Worm (Caenorhabditis elegans) whole organism, mixed stage, embryonic: Measurements from ENCODE around the gene scb-1.
"Not testable (repeated sequence)": the region's sequence is repeated elsewhere in the genome, so short reads cannot be mapped to it uniquely, and the experiment has no call there.

Experiments used
- bed-3 ChIP-seq: fragments of 200-800 bp; sonication (Bioruptor generic); optimal IDR thresholded peaks from 3 replicates; lab custom pipeline; 2018; ENCODE audit warnings: mild to moderate bottlenecking, missing genetic modification characterization, moderate library complexity, missing compliant biosample characterization
- ceh-39 ChIP-seq: fragments of 150-350 bp; optimal IDR thresholded peaks from 2 replicates; lab custom pipeline; 2014; ENCODE audit warnings: missing biosample characterization, missing genetic modification characterization
- ceh-43 ChIP-seq: fragments of 200-800 bp; sonication (Bioruptor generic); optimal IDR thresholded peaks from 2 replicates; lab custom pipeline; 2018; ENCODE audit warnings: mild to moderate bottlenecking, missing genetic modification characterization, moderate library complexity, missing compliant biosample characterization
- ceh-83 ChIP-seq: fragments of 200-800 bp; sonication (Bioruptor generic); optimal IDR thresholded peaks from 2 replicates; lab custom pipeline; 2018; ENCODE audit warnings: mild to moderate bottlenecking, missing genetic modification characterization, missing compliant biosample characterization
- ces-1 ChIP-seq: fragments of 150-350 bp; optimal IDR thresholded peaks from 2 replicates; lab custom pipeline; 2014; ENCODE audit warnings: missing biosample characterization, missing genetic modification reagents, missing genetic modification characterization
- cnd-1 ChIP-seq: fragments of 200-800 bp; sonication (Bioruptor generic); optimal IDR thresholded peaks from 2 replicates; lab custom pipeline; 2018; ENCODE audit warnings: mild to moderate bottlenecking, missing genetic modification characterization, missing compliant biosample characterization
- drap-1 ChIP-seq: fragments of 200-800 bp; sonication (Bioruptor generic); optimal IDR thresholded peaks from 3 replicates; lab custom pipeline; 2018; ENCODE audit warnings: mild to moderate bottlenecking, missing genetic modification characterization, missing compliant biosample characterization
- elt-1 ChIP-seq: sonication (generic microtip); optimal IDR thresholded peaks from 2 replicates; lab custom pipeline; 2017; ENCODE audit warnings: missing genetic modification characterization, mild to moderate bottlenecking, missing compliant biosample characterization, antibody characterized with exemption, moderate library complexity, borderline replicate concordance; ENCODE audit not compliant: insufficient read depth
- elt-3 ChIP-seq: fragments of 150-350 bp; optimal IDR thresholded peaks from 2 replicates; lab custom pipeline; 2014; ENCODE audit warnings: missing biosample characterization, missing genetic modification characterization
- flh-1 ChIP-seq: fragments of 200-800 bp; sonication (Bioruptor generic); optimal IDR thresholded peaks from 2 replicates; lab custom pipeline; 2018; ENCODE audit warnings: mild to moderate bottlenecking, missing genetic modification characterization, moderate library complexity, missing compliant biosample characterization
- ham-2 ChIP-seq: fragments of 200-800 bp; sonication (Bioruptor generic); optimal IDR thresholded peaks from 2 replicates; lab custom pipeline; 2018; ENCODE audit warnings: mild to moderate bottlenecking, missing genetic modification characterization, missing compliant biosample characterization
- lin-13 ChIP-seq: fragments of 150-350 bp; optimal IDR thresholded peaks from 2 replicates; lab custom pipeline; 2014; ENCODE audit warnings: missing biosample characterization, missing genetic modification characterization
- mab-5 ChIP-seq: fragments of 150-350 bp; optimal IDR thresholded peaks from 2 replicates; lab custom pipeline; 2014; ENCODE audit warnings: missing biosample characterization, missing genetic modification characterization
- mep-1 ChIP-seq: fragments of 150-350 bp; optimal IDR thresholded peaks from 2 replicates; lab custom pipeline; 2017; ENCODE audit warnings: missing biosample characterization, missing genetic modification reagents, missing genetic modification characterization, inconsistent platforms
- mls-2 ChIP-seq: sonication (generic microtip); optimal IDR thresholded peaks from 2 replicates; lab custom pipeline; 2016; ENCODE audit warnings: mild to moderate bottlenecking, missing genetic modification characterization, moderate library complexity, missing compliant biosample characterization
- nhr-12 ChIP-seq: fragments of 150-350 bp; optimal IDR thresholded peaks from 2 replicates; lab custom pipeline; 2014; ENCODE audit warnings: missing biosample characterization, missing genetic modification characterization
- nhr-2 ChIP-seq: fragments of 150-350 bp; optimal IDR thresholded peaks from 2 replicates; lab custom pipeline; 2014; ENCODE audit warnings: missing biosample characterization, missing genetic modification characterization
- nhr-237 ChIP-seq: fragments of 150-350 bp; optimal IDR thresholded peaks from 2 replicates; lab custom pipeline; 2014; ENCODE audit warnings: missing biosample characterization, missing genetic modification characterization
- nhr-28 ChIP-seq: fragments of 150-350 bp; optimal IDR thresholded peaks from 2 replicates; lab custom pipeline; 2014; ENCODE audit warnings: missing biosample characterization, missing genetic modification characterization
- pha-4 ChIP-seq: fragments of 150-350 bp; optimal IDR thresholded peaks from 2 replicates; lab custom pipeline; 2018; ENCODE audit warnings: missing biosample characterization, missing genetic modification reagents, missing genetic modification characterization
- snpc-4 ChIP-seq: fragments of 150-350 bp; optimal IDR thresholded peaks from 2 replicates; lab custom pipeline; 2014; ENCODE audit warnings: missing biosample characterization, missing genetic modification characterization
- sptf-1 ChIP-seq: sonication (generic microtip); optimal IDR thresholded peaks from 2 replicates; lab custom pipeline; 2017; ENCODE audit warnings: mild to moderate bottlenecking, missing genetic modification characterization, moderate library complexity, missing compliant biosample characterization
- tbx-8 ChIP-seq: fragments of 200-800 bp; sonication (Bioruptor generic); optimal IDR thresholded peaks from 2 replicates; lab custom pipeline; 2018; ENCODE audit warnings: mild to moderate bottlenecking, missing genetic modification characterization, moderate library complexity, missing compliant biosample characterization
- zip-8 ChIP-seq: fragments of 150-350 bp; optimal IDR thresholded peaks from 2 replicates; lab custom pipeline; 2014; ENCODE audit warnings: missing biosample characterization, missing genetic modification characterization
- ztf-11 ChIP-seq: fragments of 150-350 bp; optimal IDR thresholded peaks from 2 replicates; lab custom pipeline; 2014; ENCODE audit warnings: missing biosample characterization, missing genetic modification characterization

The scb-1 gene

ce11 chrV:11109647-11110046, 9.9 kb downstream of the scb-1 start, which contains the start of gene Y42A5A.5:
TSS of gene Y42A5A.5 (minus strand) at chrV:11109747.
- TF ChIP-seq mls-2; ces-1 (GFP tag; lab: Kevin White, UChicago); zip-8: not testable (repeated sequence)

ce11 chrV:11104408-11104807, 15.1 kb downstream of the scb-1 start:
- TF ChIP-seq ham-2 (GFP tag; lab: Kevin White, UChicago) = no peak
- TF ChIP-seq snpc-4 = no peak
- TF ChIP-seq ztf-11 (tag; lab: Kevin White, UChicago) = no peak
- TF ChIP-seq flh-1 (GFP tag; lab: Kevin White, UChicago) = no peak
- no peak for TF ChIP-seq nhr-237 (tag; lab: Kevin White, UChicago)

- TF ChIP-seq tbx-8 (GFP tag; lab: Kevin White, UChicago) = no peak
- no peak for TF ChIP-seq nhr-28 (tag; lab: Kevin White, UChicago)
- TF ChIP-seq cnd-1 (tag; lab: Kevin White, UChicago) = no peak
These were observed 20.9 kb downstream of the scb-1 start, which contains the start of gene cdkl-1 for ce11 chrV:11098599-11098998. TSS of gene cdkl-1 (plus strand) at chrV:11098899.

ce11 chrV:11095873-11096272, 23.6 kb downstream of the scb-1 start, which contains the start of gene Y42A5A.3:
TSS of gene Y42A5A.3 (minus strand) at chrV:11095973.
- TF ChIP-seq nhr-2 (tag; lab: Kevin White, UChicago) (no peak), elt-1 (tag; lab: Kevin White, UChicago) (no peak), zip-8 (no peak), snpc-4 (no peak), ceh-39 (tag; lab: Kevin White, UChicago) (no peak), nhr-28 (tag; lab: Kevin White, UChicago) (no peak), tbx-8 (GFP tag; lab: Kevin White, UChicago) (no peak)

ce11 chrV:11094698-11095097, 24.8 kb downstream of the scb-1 start:
- TF ChIP-seq ham-2 (GFP tag; lab: Kevin White, UChicago) (no peak), tbx-8 (GFP tag; lab: Kevin White, UChicago) (no peak), mep-1 (no peak), lin-13 (tag; lab: Kevin White, UChicago) (no peak), ces-1 (GFP tag; lab: Kevin White, UChicago) (no peak), mls-2 (no peak), ceh-83 (GFP tag; lab: Kevin White, UChicago) (no peak)
- TF ChIP-seq, all 35 proteins: peak for 0

ce11 chrV:11093163-11094091, 26.1 kb downstream of the scb-1 start, which contains the start of gene lact-8:
TSS of gene lact-8 (minus strand) at chrV:11093607.
- peak; percentile 90 for TF ChIP-seq elt-1 (tag; lab: Kevin White, UChicago)
- no peak for TF ChIP-seq mep-1
- no peak for TF ChIP-seq cnd-1 (tag; lab: Kevin White, UChicago)
- TF ChIP-seq sptf-1 (tag; lab: Kevin White, UChicago) = no peak

- no peak for TF ChIP-seq ces-1 (GFP tag; lab: Kevin White, UChicago)
- no peak for TF ChIP-seq elt-3 (tag; lab: Kevin White, UChicago)
- TF ChIP-seq nhr-12 (tag; lab: Kevin White, UChicago) = no peak
- no peak for TF ChIP-seq drap-1 (GFP tag; lab: Kevin White, UChicago)
- TF ChIP-seq, all 35 proteins: peak for 0
These were observed 31.9 kb downstream of the scb-1 start, which contains the start of gene Y42A5A.1 for ce11 chrV:11087519-11087998. TSS of gene Y42A5A.1 (plus strand) at chrV:11087948.

ce11 chrV:11087119-11087518, 32.4 kb downstream of the scb-1 start:
- TF ChIP-seq zip-8 = no peak
- TF ChIP-seq bed-3 (GFP tag; lab: Kevin White, UChicago) = no peak
- TF ChIP-seq pha-4 (tag; lab: Kevin White, UChicago) = no peak
- no peak for TF ChIP-seq mab-5
- no peak for TF ChIP-seq tbx-8 (GFP tag; lab: Kevin White, UChicago)
- TF ChIP-seq ceh-43 (GFP tag; lab: Kevin White, UChicago) = no peak
